Worm (Caenorhabditis elegans) whole organism, dauer: Measurements from ENCODE around the gene tbc-20.

Experiments used
- unc-62 ChIP-seq: sonication (generic microtip); optimal IDR thresholded peaks from 2 replicates; lab custom pipeline; 2017; ENCODE audit warnings: missing biosample characterization, missing genetic modification reagents, missing genetic modification characterization

tbc-20 gene

DNA sequence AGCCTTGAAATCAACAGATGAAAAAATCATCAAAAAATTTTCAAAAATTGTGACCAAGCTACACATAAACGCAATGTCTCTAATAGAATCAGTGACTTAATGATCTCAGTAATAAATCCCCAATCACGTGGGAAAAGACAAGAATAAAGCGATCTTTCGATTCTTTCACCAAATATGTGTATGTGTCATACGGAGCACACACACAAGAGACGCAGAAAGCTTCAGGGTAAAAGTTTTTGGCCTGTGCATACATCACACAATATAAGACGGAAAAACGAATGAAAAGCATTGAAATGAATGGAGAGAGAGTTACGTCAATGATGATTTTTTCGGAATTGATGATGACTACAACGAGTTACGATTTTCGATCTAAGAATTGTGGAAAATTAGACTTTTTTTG is 22.2 kb downstream of the tbc-20 start:
- TF ChIP-seq unc-62, result no peak

DNA sequence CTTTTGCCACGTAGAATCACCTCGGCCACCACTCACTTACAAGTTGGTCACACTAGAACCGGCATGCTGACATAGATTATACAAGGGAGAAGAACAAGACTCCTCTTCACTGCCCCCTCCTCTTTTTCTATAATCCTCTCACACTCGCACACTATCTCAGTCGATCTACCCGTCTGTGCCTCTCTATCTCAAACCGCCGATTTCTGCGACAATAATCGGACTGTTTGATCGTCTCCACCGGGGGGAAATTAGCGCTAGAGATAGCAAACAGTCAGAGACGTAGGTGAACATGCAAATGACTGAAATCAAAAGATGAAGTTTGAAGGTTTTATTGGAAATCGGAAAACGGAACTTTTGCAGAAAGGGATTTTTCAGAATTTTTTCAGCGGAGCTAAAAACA is 24.1 kb downstream of the tbc-20 start:
- TF ChIP-seq unc-62, result no peak

DNA sequence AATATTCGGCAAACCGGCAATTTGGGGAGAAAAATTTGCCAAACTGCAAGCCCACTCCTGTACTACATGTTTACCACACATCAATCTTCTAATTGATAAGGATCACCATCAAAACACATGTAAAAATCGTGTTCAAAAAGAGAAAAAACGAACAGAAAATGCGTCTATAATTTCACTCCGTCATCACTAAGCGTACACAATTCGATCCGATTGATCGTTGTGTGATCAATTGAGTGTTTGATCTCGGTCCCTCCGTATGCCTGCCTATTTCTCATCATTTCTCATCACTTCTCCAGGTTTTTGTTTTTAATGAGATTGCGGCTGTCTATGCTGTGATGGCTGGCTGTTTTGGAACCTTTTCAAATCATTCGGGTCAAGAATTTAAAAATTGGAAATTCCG is 27.1 kb downstream of the tbc-20 start:
- TF ChIP-seq unc-62, result no peak

DNA sequence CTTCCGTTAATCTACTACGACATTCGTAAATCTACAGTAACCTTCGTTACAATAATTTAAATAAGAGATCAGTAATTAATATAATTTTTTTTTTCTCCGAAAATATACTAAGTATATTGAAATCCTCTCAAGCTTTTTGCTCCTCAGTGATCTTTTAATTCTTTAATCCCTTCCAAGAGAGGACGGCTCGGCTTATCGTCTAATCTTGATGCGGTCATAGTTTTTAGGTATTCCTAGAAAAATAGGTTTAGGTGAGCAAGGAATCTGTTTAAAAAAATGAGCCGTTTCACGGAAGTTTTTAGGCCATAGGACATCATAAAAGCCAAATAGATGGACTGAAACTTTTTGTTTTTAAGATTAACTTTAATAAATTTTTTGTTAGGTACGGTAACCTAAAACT is 33.8 kb downstream of the tbc-20 start:
- no peak for TF ChIP-seq unc-62

DNA sequence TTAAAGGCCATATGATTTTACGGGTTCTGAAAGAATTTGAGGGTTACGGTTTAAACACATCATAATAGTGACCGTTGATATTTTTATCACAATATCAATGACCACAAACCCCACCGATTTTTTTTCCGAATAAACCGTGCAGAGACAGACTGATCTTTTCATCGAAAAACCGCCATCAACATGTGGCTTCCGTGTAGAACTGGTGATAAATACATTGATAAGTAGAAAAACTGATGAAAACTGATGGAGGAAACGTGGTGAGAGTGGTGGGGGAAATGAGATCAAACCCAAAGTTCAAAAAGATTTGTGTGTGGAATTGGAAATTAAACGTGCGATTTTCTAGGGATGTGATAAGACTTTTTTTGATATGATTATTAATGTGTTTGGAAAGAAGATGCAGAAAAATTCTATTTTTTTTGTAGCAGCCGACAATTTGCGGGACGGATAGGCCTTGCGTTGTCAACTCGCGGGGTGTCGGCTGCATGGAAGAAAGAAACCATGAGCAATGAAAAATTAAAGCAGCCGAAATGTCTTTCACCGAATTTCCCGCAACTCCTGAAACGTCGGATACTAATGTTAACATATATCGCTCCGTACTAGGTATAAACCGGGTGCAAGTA is 40.4 kb downstream of the tbc-20 start:
- TF ChIP-seq unc-62, result no peak

DNA sequence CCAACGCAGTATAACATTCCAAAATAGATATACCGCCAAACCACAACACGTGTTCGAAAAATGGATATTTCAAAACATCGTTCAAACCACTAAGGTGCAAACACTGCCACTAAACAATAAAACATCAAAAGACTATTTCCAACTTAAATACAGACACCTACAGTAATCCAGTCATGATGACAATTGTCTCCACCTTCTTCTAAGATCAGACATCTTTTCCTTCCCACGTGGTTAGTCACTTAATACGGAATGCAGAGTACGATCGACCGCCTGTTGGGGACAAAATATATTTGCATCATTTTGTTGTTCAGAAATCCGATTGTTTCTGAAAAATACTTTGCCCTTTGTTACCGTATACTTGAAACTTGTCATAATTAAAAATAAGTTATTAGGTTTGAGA is 43.0 kb downstream of the tbc-20 start:
- TF ChIP-seq unc-62, result no peak

DNA sequence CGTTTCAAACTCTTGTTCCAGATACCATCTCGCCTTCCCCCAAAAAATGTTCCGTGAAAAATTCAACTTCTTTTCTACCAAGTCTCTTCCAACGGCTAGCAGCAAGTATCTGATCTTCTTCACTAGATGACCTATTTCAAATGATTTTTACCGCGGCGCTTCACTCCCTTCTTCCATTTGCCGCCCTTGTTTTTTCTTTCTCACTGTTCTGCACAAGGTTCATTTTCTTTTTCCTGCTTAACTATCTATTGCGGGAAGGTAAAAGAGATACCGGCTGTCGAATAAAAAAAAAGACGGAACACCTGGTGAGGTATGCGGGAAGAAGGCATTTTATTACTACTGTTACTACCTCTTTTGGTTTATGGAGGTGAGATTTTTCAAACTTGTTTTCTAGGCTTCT is 44.7 kb downstream of the tbc-20 start, which contains the start of gene cdh-7:
Gene cdh-7, plus strand, starts transcription at position 214 of the 400 bp plus-strand sequence.
- no peak for TF ChIP-seq unc-62

DNA sequence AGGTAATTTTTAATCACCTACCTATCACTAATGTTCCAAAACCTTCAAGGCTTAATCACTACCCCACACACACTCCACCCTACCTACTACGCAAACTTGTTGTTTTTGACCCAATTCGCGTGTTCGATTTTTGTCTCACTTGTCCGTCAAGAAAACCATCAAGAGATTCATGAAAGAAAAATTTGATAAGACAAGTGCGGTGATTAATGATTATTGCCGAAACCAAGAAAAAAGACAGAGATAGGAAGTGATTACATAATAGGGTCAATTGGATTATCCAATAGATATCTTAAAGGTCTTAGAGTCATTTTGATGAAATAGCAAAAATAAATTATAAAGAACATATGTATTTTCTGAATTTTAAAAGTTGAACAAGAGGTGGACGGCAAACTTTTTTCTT is 46.0 kb downstream of the tbc-20 start:
- TF ChIP-seq unc-62, result no peak

DNA sequence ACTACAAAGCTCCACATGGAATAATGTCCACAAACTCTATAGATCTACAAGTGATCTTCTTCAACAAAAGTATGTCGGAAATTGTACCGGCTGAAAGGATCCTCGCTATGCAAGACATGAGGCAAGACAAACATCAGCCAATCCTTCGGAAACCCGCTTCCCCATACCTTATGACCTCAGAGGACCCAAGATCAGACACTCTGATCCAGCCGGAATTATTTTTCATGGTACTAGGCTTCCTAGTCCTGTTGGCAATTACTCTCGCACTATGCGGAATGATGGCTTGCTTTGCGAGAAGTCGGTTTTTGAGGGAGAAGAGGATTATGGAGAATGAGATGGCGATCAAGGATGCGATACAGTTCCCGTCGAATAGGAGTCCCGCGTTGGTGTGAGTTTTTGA is 51.6 kb downstream of the tbc-20 start:
- TF ChIP-seq unc-62, result no peak
